Fruit fly (Drosophila melanogaster) whole organism, embryonic: ENCODE data around the gene CG11670.

Source experiments
- Bteb2 ChIP-seq: fragments of 200-800 bp; sonication (Bioruptor generic); optimal IDR thresholded peaks from 2 replicates; lab custom pipeline; 2016; ENCODE audit warnings: missing biosample characterization, missing genetic modification characterization
- CG10267 ChIP-seq: fragments of 200-800 bp; sonication (Bioruptor generic); optimal IDR thresholded peaks from 2 replicates; lab custom pipeline; 2018; ENCODE audit warnings: missing biosample characterization, mild to moderate bottlenecking, missing genetic modification characterization, moderate library complexity
- CG14710 ChIP-seq: fragments of 200-800 bp; sonication (Bioruptor generic); optimal IDR thresholded peaks from 3 replicates; lab custom pipeline; 2019; ENCODE audit warnings: missing biosample characterization, mild to moderate bottlenecking, missing genetic modification characterization, moderate library complexity
- CG15514 ChIP-seq: fragments of 200-800 bp; sonication (Bioruptor generic); optimal IDR thresholded peaks from 3 replicates; lab custom pipeline; 2017; ENCODE audit warnings: missing biosample characterization, missing genetic modification characterization, mild to moderate bottlenecking, moderate library complexity, missing genetic modification reagents
- CG17328 ChIP-seq: fragments of 200-800 bp; sonication (Bioruptor generic); IDR thresholded peaks from 2 replicates; pipeline ENCODE4 v1.3.6; 2022; ENCODE audit warnings: missing biosample characterization, missing genetic modification characterization
- CG18764 ChIP-seq: fragments of 200-800 bp; sonication (Bioruptor generic); optimal IDR thresholded peaks from 3 replicates; lab custom pipeline; 2016; ENCODE audit warnings: missing biosample characterization, missing genetic modification characterization
- CG30431 ChIP-seq: fragments of 200-800 bp; sonication (Bioruptor generic); optimal IDR thresholded peaks from 2 replicates; lab custom pipeline; 2017; ENCODE audit warnings: missing biosample characterization, missing genetic modification characterization
- CG33557 ChIP-seq: fragments of 200-800 bp; sonication (Bioruptor generic); optimal IDR thresholded peaks from 2 replicates; lab custom pipeline; 2019; ENCODE audit warnings: missing biosample characterization, mild to moderate bottlenecking, missing genetic modification characterization, moderate library complexity
- CG34422 ChIP-seq: fragments of 200-800 bp; sonication (Bioruptor generic); IDR thresholded peaks from 3 replicates; pipeline ENCODE4 v1.3.6; 2022; ENCODE audit warnings: missing biosample characterization, missing genetic modification characterization
- CG4282 ChIP-seq: fragments of 200-800 bp; sonication (Bioruptor generic); optimal IDR thresholded peaks from 2 replicates; lab custom pipeline; 2016; ENCODE audit warnings: missing biosample characterization, missing genetic modification characterization
- CG5180 ChIP-seq: fragments of 200-800 bp; sonication (Bioruptor generic); optimal IDR thresholded peaks from 3 replicates; lab custom pipeline; 2017; ENCODE audit warnings: missing biosample characterization, missing genetic modification characterization, mild to moderate bottlenecking, moderate library complexity, missing genetic modification reagents
- CG5953 ChIP-seq: fragments of 200-800 bp; sonication (Bioruptor generic); IDR thresholded peaks from 2 replicates; pipeline ENCODE4 v1.3.6; 2022; ENCODE audit warnings: missing biosample characterization, missing genetic modification characterization
- CG6791 ChIP-seq: fragments of 200-800 bp; sonication (Bioruptor generic); IDR thresholded peaks from 3 replicates; pipeline ENCODE4 v1.3.6; 2022; ENCODE audit warnings: missing biosample characterization, missing genetic modification characterization; ENCODE audit not compliant: partially characterized antibody
- CG6813 ChIP-seq: fragments of 200-800 bp; sonication (Bioruptor generic); optimal IDR thresholded peaks from 2 replicates; lab custom pipeline; 2017; ENCODE audit warnings: missing biosample characterization, missing genetic modification characterization, mild to moderate bottlenecking, moderate library complexity, missing genetic modification reagents
- CG7745 ChIP-seq: fragments of 200-800 bp; sonication (Bioruptor generic); optimal IDR thresholded peaks from 2 replicates; lab custom pipeline; 2018; ENCODE audit warnings: missing biosample characterization, mild to moderate bottlenecking, missing genetic modification characterization, moderate library complexity
- CG8290 ChIP-seq, 3 experiments: fragments of 200-800 bp; sonication (Bioruptor generic); optimal IDR thresholded peaks; 2 replicates each; lab custom pipeline; 2016 to 2019; ENCODE audit warnings: missing biosample characterization in 3 of 3, missing genetic modification characterization in 3 of 3, mild to moderate bottlenecking in 2 of 3, moderate library complexity in 1 of 3
- CG8388 ChIP-seq: fragments of 200-800 bp; sonication (Bioruptor generic); optimal IDR thresholded peaks from 2 replicates; lab custom pipeline; 2019; ENCODE audit warnings: missing biosample characterization, mild to moderate bottlenecking, missing genetic modification characterization, moderate library complexity
- CG9932 ChIP-seq: fragments of 200-800 bp; sonication (Bioruptor generic); IDR thresholded peaks from 2 replicates; pipeline ENCODE4 v1.3.6; 2022; ENCODE audit warnings: missing biosample characterization, missing genetic modification characterization
- Chrac-16 ChIP-seq: fragments of 200-800 bp; sonication (Bioruptor generic); optimal IDR thresholded peaks from 3 replicates; lab custom pipeline; 2016; ENCODE audit warnings: missing biosample characterization, missing genetic modification characterization
- Drgx ChIP-seq: fragments of 200-800 bp; sonication (Bioruptor generic); IDR thresholded peaks from 2 replicates; pipeline ENCODE4 v1.3.6; 2022; ENCODE audit warnings: missing biosample characterization, missing genetic modification characterization
- GATAe ChIP-seq: fragments of 200-800 bp; sonication (Bioruptor generic); conservative IDR thresholded peaks from 2 replicates; pipeline ENCODE4 v1.3.6; 2022; ENCODE audit warnings: missing biosample characterization, missing genetic modification characterization
- NC2α ChIP-seq: fragments of 200-800 bp; sonication (Bioruptor generic); optimal IDR thresholded peaks from 2 replicates; lab custom pipeline; 2016; ENCODE audit warnings: missing biosample characterization, missing genetic modification characterization
- Optix ChIP-seq: fragments of 200-800 bp; sonication (Bioruptor generic); IDR thresholded peaks from 3 replicates; pipeline ENCODE4 v1.3.6; 2022; ENCODE audit warnings: missing biosample characterization, missing genetic modification characterization
- Pdp1 ChIP-seq, 2 experiments: fragments of 200-800 bp; sonication (Bioruptor generic); optimal IDR thresholded peaks; 3 replicates each; lab custom pipeline; 2016; ENCODE audit warnings: missing biosample characterization in 2 of 2, missing genetic modification characterization in 2 of 2, mild to moderate bottlenecking in 1 of 2, moderate library complexity in 1 of 2
- Sry-β ChIP-seq: fragments of 200-800 bp; sonication (Bioruptor generic); optimal IDR thresholded peaks from 2 replicates; lab custom pipeline; 2018; ENCODE audit warnings: missing biosample characterization, mild to moderate bottlenecking, missing genetic modification characterization, moderate library complexity
- TFAM ChIP-seq: fragments of 200-800 bp; sonication (Bioruptor generic); optimal IDR thresholded peaks from 2 replicates; lab custom pipeline; 2017; ENCODE audit warnings: missing biosample characterization, missing genetic modification characterization, inconsistent platforms
- bigmax ChIP-seq: fragments of 200-800 bp; sonication (Bioruptor generic); optimal IDR thresholded peaks from 2 replicates; lab custom pipeline; 2018; ENCODE audit warnings: missing biosample characterization, mild to moderate bottlenecking, missing genetic modification characterization
- br ChIP-seq: fragments of >200 bp; optimal IDR thresholded peaks from 2 replicates; lab custom pipeline; 2017
- chinmo ChIP-seq: fragments of 200-800 bp; sonication (Bioruptor generic); IDR thresholded peaks from 4 replicates; pipeline ENCODE4 v1.3.6; 2022; ENCODE audit warnings: missing biosample characterization, missing genetic modification characterization; ENCODE audit not compliant: partially characterized antibody
- chm ChIP-seq: fragments of 200-800 bp; sonication (Bioruptor generic); IDR thresholded peaks from 2 replicates; pipeline ENCODE4 v1.3.6; 2022; ENCODE audit warnings: missing biosample characterization, missing genetic modification characterization
- crc ChIP-seq: fragments of 200-800 bp; sonication (Bioruptor generic); optimal IDR thresholded peaks from 2 replicates; lab custom pipeline; 2016; ENCODE audit warnings: missing biosample characterization, missing genetic modification characterization
- emc ChIP-seq: fragments of 200-800 bp; sonication (Bioruptor generic); optimal IDR thresholded peaks from 2 replicates; lab custom pipeline; 2016; ENCODE audit warnings: missing biosample characterization, missing genetic modification characterization
- en ChIP-seq: fragments of 200-800 bp; sonication (Bioruptor generic); optimal IDR thresholded peaks from 2 replicates; lab custom pipeline; 2016; ENCODE audit warnings: missing biosample characterization, missing genetic modification characterization
- fd3F ChIP-seq: fragments of 200-800 bp; sonication (Bioruptor generic); optimal IDR thresholded peaks from 2 replicates; lab custom pipeline; 2018; ENCODE audit warnings: missing biosample characterization, mild to moderate bottlenecking, missing genetic modification characterization, moderate library complexity
- gce ChIP-seq: fragments of 200-800 bp; sonication (Bioruptor generic); IDR thresholded peaks from 3 replicates; pipeline ENCODE4 v1.3.6; 2022; ENCODE audit warnings: missing biosample characterization, missing genetic modification characterization
- gcm ChIP-seq: fragments of 200-800 bp; sonication (Bioruptor generic); optimal IDR thresholded peaks from 2 replicates; lab custom pipeline; 2019; ENCODE audit warnings: missing biosample characterization, mild to moderate bottlenecking, missing genetic modification characterization, moderate library complexity
- grn ChIP-seq: fragments of 200-800 bp; sonication (Bioruptor generic); optimal IDR thresholded peaks from 3 replicates; lab custom pipeline; 2017; ENCODE audit warnings: missing biosample characterization, missing genetic modification characterization
- kni ChIP-seq: fragments of 200-800 bp; sonication (Bioruptor generic); optimal IDR thresholded peaks from 3 replicates; lab custom pipeline; 2017; ENCODE audit warnings: mild to moderate bottlenecking, missing biosample characterization, missing genetic modification reagents, missing genetic modification characterization
- odd ChIP-seq: fragments of 200-800 bp; sonication (Bioruptor generic); optimal IDR thresholded peaks from 2 replicates; lab custom pipeline; 2017; ENCODE audit warnings: missing biosample characterization, mild to moderate bottlenecking, missing genetic modification characterization
- prd ChIP-seq, 3 experiments: fragments of >200 bp in 2 of 3; fragments of 200-800 bp in 1 of 3; sonication (Bioruptor generic) in 1 of 3; optimal IDR thresholded peaks in 2 of 3; IDR thresholded peaks in 1 of 3; 2 replicates in 2 of 3; 3 replicates in 1 of 3; pipeline versions ENCODE4 v1.3.6 to Lab custom; 2017 to 2022; ENCODE audit warnings: missing biosample characterization in 1 of 3, missing genetic modification characterization in 1 of 3
- pros ChIP-seq: fragments of 200-800 bp; sonication (Bioruptor generic); optimal IDR thresholded peaks from 3 replicates; lab custom pipeline; 2019; ENCODE audit warnings: missing biosample characterization, mild to moderate bottlenecking, missing genetic modification characterization, moderate library complexity
- repo ChIP-seq: fragments of 200-800 bp; sonication (Bioruptor generic); optimal IDR thresholded peaks from 2 replicates; lab custom pipeline; 2016; ENCODE audit warnings: missing biosample characterization, missing genetic modification characterization
- rib ChIP-seq: fragments of 200-800 bp; sonication (Bioruptor generic); IDR thresholded peaks from 2 replicates; pipeline ENCODE4 v1.3.6; 2022; ENCODE audit warnings: missing biosample characterization, missing genetic modification characterization
- run ChIP-seq: fragments of 200-800 bp; sonication (Bioruptor generic); optimal IDR thresholded peaks from 3 replicates; lab custom pipeline; 2018; ENCODE audit warnings: missing biosample characterization, mild to moderate bottlenecking, missing genetic modification characterization
- so ChIP-seq: fragments of 200-800 bp; sonication (Bioruptor generic); IDR thresholded peaks from 3 replicates; pipeline ENCODE4 v1.3.6; 2022; ENCODE audit warnings: missing biosample characterization, missing genetic modification characterization
- stc ChIP-seq: fragments of 200-800 bp; sonication (Bioruptor generic); IDR thresholded peaks from 2 replicates; pipeline ENCODE4 v1.3.6; 2022; ENCODE audit warnings: missing biosample characterization, missing genetic modification characterization
- tap ChIP-seq: fragments of 200-800 bp; optimal IDR thresholded peaks from 3 replicates; lab custom pipeline; 2019; ENCODE audit warnings: missing biosample characterization, mild to moderate bottlenecking, missing genetic modification characterization, moderate library complexity
- trem ChIP-seq: fragments of 200-800 bp; optimal IDR thresholded peaks from 3 replicates; lab custom pipeline; 2019; ENCODE audit warnings: missing biosample characterization, mild to moderate bottlenecking, missing genetic modification characterization, moderate library complexity
- vfl ChIP-seq: fragments of 200-800 bp; sonication (Bioruptor generic); optimal IDR thresholded peaks from 2 replicates; lab custom pipeline; 2016; ENCODE audit warnings: missing biosample characterization, missing genetic modification characterization

The CG11670 gene

DNA sequence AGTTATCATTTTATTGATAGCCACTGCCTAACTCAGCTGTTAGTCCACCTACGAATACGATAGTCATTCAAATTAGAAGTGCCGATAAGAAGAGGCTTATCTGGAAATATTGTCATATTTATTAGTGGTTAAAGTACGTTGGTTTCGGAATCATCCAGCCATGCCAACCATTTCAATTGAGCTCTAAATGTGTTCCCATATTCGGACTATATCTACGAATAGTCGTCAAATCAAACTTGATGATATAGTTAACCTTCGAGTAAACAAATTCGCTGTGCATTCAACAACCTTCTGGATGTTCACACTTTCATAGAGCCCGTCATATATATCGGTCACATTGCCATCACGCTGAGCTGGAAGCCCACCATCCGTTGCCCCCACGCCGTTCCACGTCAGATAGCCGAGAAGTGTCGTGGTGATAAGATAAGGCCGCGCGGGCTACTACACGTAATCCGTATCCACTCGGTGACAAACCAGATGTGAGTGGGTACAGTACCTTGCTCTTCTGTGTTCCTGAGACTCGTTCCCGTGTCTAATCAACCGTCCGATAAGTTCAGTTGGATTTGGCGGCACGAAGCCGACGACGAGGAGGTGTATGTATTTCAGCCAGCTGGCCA, 23.5 kb upstream of the CG11670 start (continued):
- TF ChIP-seq en (GFP tag; lab: Kevin White, UChicago), result no peak
- no peak for TF ChIP-seq CG15514 (GFP tag; lab: Kevin White, UChicago)
- TF ChIP-seq NC2α (GFP tag; lab: Kevin White, UChicago), result no peak
- no peak for TF ChIP-seq br (lab: Kevin White, UChicago)
- TF ChIP-seq CG33557, result no peak
- no peak for TF ChIP-seq odd (GFP tag; lab: Kevin White, UChicago)
- no peak for TF ChIP-seq Sry-β (GFP tag; lab: Kevin White, UChicago)
- no peak for TF ChIP-seq prd (optimal IDR thresholded peaks at IDR 0.05; lab: Kevin White, UChicago)
- TF ChIP-seq prd (GFP tag; IDR thresholded peaks at IDR 0.05; lab: Robert Waterston, UW), result no peak
- TF ChIP-seq run (tag; lab: Kevin White, UChicago), result peak; percentile 55
- TF ChIP-seq rib, result 0 out of 2 replicates have a peak, but pooled peaks have one; percentile 10
- TF ChIP-seq tap (tag; lab: Kevin White, UChicago), result no peak
- TF ChIP-seq grn, result peak; percentile 78
- TF ChIP-seq Pdp1 (GFP tag; optimal IDR thresholded peaks at IDR 0.05; lab: Kevin White, UChicago), result peak in 1 of 2 experiments; percentile 74
- no peak for TF ChIP-seq bigmax (GFP tag; lab: Kevin White, UChicago)
- no peak for TF ChIP-seq CG9932 (GFP tag; lab: Robert Waterston, UW)
- TF ChIP-seq gce, result no peak
- no peak for TF ChIP-seq trem (tag; lab: Kevin White, UChicago)
- TF ChIP-seq GATAe (GFP tag; lab: Robert Waterston, UW), result peak; percentile 77
- TF ChIP-seq vfl, result no peak
- TF ChIP-seq gcm (GFP tag; lab: Kevin White, UChicago), result no peak
- TF ChIP-seq CG10267, result no peak
- TF ChIP-seq chm (GFP tag; lab: Robert Waterston, UW), result no peak
- no peak for TF ChIP-seq CG8290 (GFP tag; optimal IDR thresholded peaks at IDR 0.05; lab: Kevin White, UChicago)
- no peak for TF ChIP-seq CG8290 (tag; optimal IDR thresholded peaks at IDR 0.05; lab: Kevin White, UChicago)
- TF ChIP-seq chinmo (GFP tag; lab: Robert Waterston, UW), result peak; percentile 60; the same call in 1 of the 4 replicates
- TF ChIP-seq CG7745 (tag; lab: Kevin White, UChicago), result no peak
- no peak for TF ChIP-seq CG34422 (GFP tag; lab: Robert Waterston, UW)
- no peak for TF ChIP-seq CG5180 (GFP tag; lab: Kevin White, UChicago)
- no peak for TF ChIP-seq Optix (GFP tag; lab: Robert Waterston, UW)
- TF ChIP-seq fd3F (GFP tag; lab: Kevin White, UChicago), result no peak
- TF ChIP-seq repo, result no peak
- TF ChIP-seq CG6791, result no peak
- TF ChIP-seq CG6813, result no peak
- no peak for TF ChIP-seq stc (GFP tag; lab: Robert Waterston, UW)
- TF ChIP-seq TFAM (GFP tag; lab: Kevin White, UChicago), result no peak
- no peak for TF ChIP-seq Bteb2
- TF ChIP-seq kni (GFP tag; lab: Kevin White, UChicago), result no peak
- TF ChIP-seq pros (GFP tag; lab: Kevin White, UChicago), result peak; percentile 40
- no peak for TF ChIP-seq CG14710 (tag; lab: Kevin White, UChicago)
- TF ChIP-seq Drgx, result no peak
- no peak for TF ChIP-seq CG17328 (GFP tag; lab: Robert Waterston, UW)
- TF ChIP-seq CG4282, result no peak
- no peak for TF ChIP-seq crc (GFP tag; lab: Kevin White, UChicago)
- no peak for TF ChIP-seq emc (GFP tag; lab: Kevin White, UChicago)
- no peak for TF ChIP-seq CG5953 (GFP tag; lab: Robert Waterston, UW)
- TF ChIP-seq so (GFP tag; lab: Robert Waterston, UW), result no peak
- TF ChIP-seq CG8388 (GFP tag; lab: Kevin White, UChicago), result no peak
- TF ChIP-seq Chrac-16, result no peak
- TF ChIP-seq CG30431 (GFP tag; lab: Kevin White, UChicago), result no peak
- TF ChIP-seq CG18764 (GFP tag; lab: Kevin White, UChicago), result no peak
